Fruit fly (Drosophila melanogaster) whole organism, embryonic: Measurements from ENCODE around the gene Cyp4ac1.

ENCODE experiments used
- Bgb ChIP-seq: fragments of 200-800 bp; sonication (Bioruptor generic); IDR thresholded peaks from 2 replicates; pipeline ENCODE4 v1.3.6; 2022; ENCODE audit warnings: missing biosample characterization, missing genetic modification characterization; ENCODE audit not compliant: partially characterized antibody
- CG10209 ChIP-seq: fragments of 200-800 bp; sonication (Bioruptor generic); optimal IDR thresholded peaks from 3 replicates; lab custom pipeline; 2017; ENCODE audit warnings: missing biosample characterization, mild to moderate bottlenecking, missing genetic modification characterization, missing genetic modification reagents
- CG11247 ChIP-seq: fragments of 200-800 bp; sonication (Bioruptor generic); IDR thresholded peaks from 2 replicates; pipeline ENCODE4 v1.3.6; 2022; ENCODE audit warnings: missing biosample characterization, missing genetic modification characterization
- CG11723 ChIP-seq: fragments of 200-800 bp; sonication (Bioruptor generic); optimal IDR thresholded peaks from 2 replicates; lab custom pipeline; 2017; ENCODE audit warnings: missing biosample characterization, mild to moderate bottlenecking, missing genetic modification characterization
- CG12071 ChIP-seq: fragments of 200-800 bp; sonication (Bioruptor generic); optimal IDR thresholded peaks from 3 replicates; lab custom pipeline; 2018; ENCODE audit warnings: missing biosample characterization, mild to moderate bottlenecking, missing genetic modification characterization
- CG1233 ChIP-seq: fragments of 200-800 bp; sonication (Bioruptor generic); optimal IDR thresholded peaks from 4 replicates; lab custom pipeline; 2018; ENCODE audit warnings: missing biosample characterization, mild to moderate bottlenecking, missing genetic modification characterization
- CG14014 ChIP-seq: fragments of 200-800 bp; sonication (Bioruptor generic); IDR thresholded peaks from 2 replicates; pipeline ENCODE4 v1.3.6; 2022; ENCODE audit warnings: missing biosample characterization, missing genetic modification characterization
- CG15601 ChIP-seq: fragments of 200-800 bp; sonication (Bioruptor generic); optimal IDR thresholded peaks from 3 replicates; lab custom pipeline; 2019; ENCODE audit warnings: missing biosample characterization, mild to moderate bottlenecking, missing genetic modification characterization, moderate library complexity
- CG15696 ChIP-seq: fragments of 200-800 bp; sonication (Bioruptor generic); optimal IDR thresholded peaks from 2 replicates; lab custom pipeline; 2019; ENCODE audit warnings: missing biosample characterization, mild to moderate bottlenecking, missing genetic modification characterization, moderate library complexity
- CG16779 ChIP-seq: fragments of 200-800 bp; sonication (Bioruptor generic); IDR thresholded peaks from 2 replicates; pipeline ENCODE4 v1.3.6; 2022; ENCODE audit warnings: missing biosample characterization, missing genetic modification characterization
- CG30403 ChIP-seq: fragments of 200-800 bp; sonication (Bioruptor generic); optimal IDR thresholded peaks from 3 replicates; lab custom pipeline; 2016; ENCODE audit warnings: missing biosample characterization, missing genetic modification characterization
- CG32772 ChIP-seq: fragments of 200-800 bp; sonication (Bioruptor generic); IDR thresholded peaks from 2 replicates; pipeline ENCODE4 v1.3.6; 2022; ENCODE audit warnings: missing biosample characterization, missing genetic modification characterization
- CG4820 ChIP-seq: fragments of 200-800 bp; sonication (Bioruptor generic); optimal IDR thresholded peaks from 3 replicates; lab custom pipeline; 2016; ENCODE audit warnings: missing biosample characterization, missing genetic modification characterization
- CG9932 ChIP-seq: fragments of 200-800 bp; sonication (Bioruptor generic); IDR thresholded peaks from 2 replicates; pipeline ENCODE4 v1.3.6; 2022; ENCODE audit warnings: missing biosample characterization, missing genetic modification characterization
- CrebB ChIP-seq: fragments of 200-800 bp; sonication (Bioruptor generic); optimal IDR thresholded peaks from 3 replicates; lab custom pipeline; 2018; ENCODE audit warnings: missing biosample characterization, mild to moderate bottlenecking, missing genetic modification characterization
- Eip74EF ChIP-seq, 2 experiments: fragments of 200-800 bp in 1 of 2; fragments of >200 bp in 1 of 2; sonication (Bioruptor generic) in 1 of 2; optimal IDR thresholded peaks; 2 replicates each; lab custom pipeline; 2017 to 2019; ENCODE audit warnings: missing biosample characterization in 2 of 2, missing genetic modification characterization in 2 of 2, mild to moderate bottlenecking in 1 of 2, moderate library complexity in 1 of 2
- Ets65A ChIP-seq: fragments of 200-800 bp; sonication (Bioruptor generic); peaks from one replicate; lab custom pipeline; 2016; ENCODE audit warnings: missing biosample characterization, missing genetic modification characterization
- GATAe ChIP-seq: fragments of 200-800 bp; sonication (Bioruptor generic); conservative IDR thresholded peaks from 2 replicates; pipeline ENCODE4 v1.3.6; 2022; ENCODE audit warnings: missing biosample characterization, missing genetic modification characterization
- H2.0 ChIP-seq: fragments of 200-800 bp; sonication (Bioruptor generic); IDR thresholded peaks from 2 replicates; pipeline ENCODE4 v1.3.6; 2022; ENCODE audit warnings: missing biosample characterization, missing genetic modification characterization
- Hr51 ChIP-seq, 2 experiments: fragments of 200-800 bp; sonication (Bioruptor generic); optimal IDR thresholded peaks; 2 replicates in 1 of 2; 3 replicates in 1 of 2; lab custom pipeline; 2016 to 2018; ENCODE audit warnings: missing biosample characterization in 2 of 2, missing genetic modification characterization in 2 of 2, mild to moderate bottlenecking in 1 of 2, moderate library complexity in 1 of 2
- Jarid2 ChIP-seq: fragments of 200-800 bp; sonication (Bioruptor generic); optimal IDR thresholded peaks from 3 replicates; lab custom pipeline; 2017; ENCODE audit warnings: mild to moderate bottlenecking, missing biosample characterization, missing genetic modification reagents, missing genetic modification characterization
- MESR4 ChIP-seq: fragments of 200-800 bp; sonication (Bioruptor generic); optimal IDR thresholded peaks from 2 replicates; lab custom pipeline; 2018; ENCODE audit warnings: missing biosample characterization, mild to moderate bottlenecking, missing genetic modification characterization, moderate library complexity
- Mes4 ChIP-seq: fragments of 200-800 bp; sonication (Bioruptor generic); optimal IDR thresholded peaks from 2 replicates; lab custom pipeline; 2016; ENCODE audit warnings: missing biosample characterization, missing genetic modification characterization
- ab ChIP-seq: fragments of 200-800 bp; sonication (Bioruptor generic); optimal IDR thresholded peaks from 2 replicates; lab custom pipeline; 2016; ENCODE audit warnings: missing biosample characterization, missing genetic modification characterization
- chm ChIP-seq: fragments of 200-800 bp; sonication (Bioruptor generic); IDR thresholded peaks from 2 replicates; pipeline ENCODE4 v1.3.6; 2022; ENCODE audit warnings: missing biosample characterization, missing genetic modification characterization
- crol ChIP-seq: fragments of 200-800 bp; sonication (Bioruptor generic); IDR thresholded peaks from 2 replicates; pipeline ENCODE4 v1.3.6; 2022; ENCODE audit warnings: missing biosample characterization, missing genetic modification characterization
- cwo ChIP-seq: fragments of 200-800 bp; sonication (Bioruptor generic); optimal IDR thresholded peaks from 3 replicates; lab custom pipeline; 2017; ENCODE audit warnings: missing biosample characterization, missing genetic modification characterization, mild to moderate bottlenecking, moderate library complexity, missing genetic modification reagents
- danr ChIP-seq: fragments of 200-800 bp; sonication (Bioruptor generic); IDR thresholded peaks from 2 replicates; pipeline ENCODE4 v1.3.6; 2022; ENCODE audit warnings: missing biosample characterization, missing genetic modification characterization
- dati ChIP-seq: fragments of 200-800 bp; sonication (Bioruptor generic); IDR thresholded peaks from 2 replicates; pipeline ENCODE4 v1.3.6; 2022; ENCODE audit warnings: missing biosample characterization, missing genetic modification characterization
- exex ChIP-seq: fragments of 200-800 bp; sonication (Bioruptor generic); optimal IDR thresholded peaks from 4 replicates; lab custom pipeline; 2018; ENCODE audit warnings: missing biosample characterization, mild to moderate bottlenecking, missing genetic modification characterization, moderate library complexity
- fd64A ChIP-seq: fragments of 200-800 bp; sonication (Bioruptor generic); optimal IDR thresholded peaks from 3 replicates; lab custom pipeline; 2018; ENCODE audit warnings: missing biosample characterization, mild to moderate bottlenecking, missing genetic modification characterization
- fru ChIP-seq: fragments of >200 bp; optimal IDR thresholded peaks from 2 replicates; lab custom pipeline; 2017
- hb ChIP-seq: fragments of 200-800 bp; sonication (Bioruptor generic); IDR thresholded peaks from 3 replicates; pipeline ENCODE4 v1.3.6; 2022; ENCODE audit warnings: missing biosample characterization, missing genetic modification characterization; ENCODE audit not compliant: partially characterized antibody
- inv ChIP-seq: fragments of 200-800 bp; sonication (Bioruptor generic); IDR thresholded peaks from 2 replicates; pipeline ENCODE4 v1.3.6; 2022; ENCODE audit warnings: missing biosample characterization, missing genetic modification characterization; ENCODE audit not compliant: partially characterized antibody
- lab ChIP-seq: fragments of 200-800 bp; sonication (Bioruptor generic); optimal IDR thresholded peaks from 3 replicates; lab custom pipeline; 2017; ENCODE audit warnings: missing biosample characterization, missing genetic modification characterization, mild to moderate bottlenecking, moderate library complexity, missing genetic modification reagents
- lola ChIP-seq, 3 experiments: fragments of >200 bp in 2 of 3; fragments of 200-800 bp in 1 of 3; sonication (Bioruptor generic) in 1 of 3; optimal IDR thresholded peaks; 2 replicates each; lab custom pipeline; 2017 to 2019; ENCODE audit warnings: missing biosample characterization in 3 of 3, missing genetic modification characterization in 3 of 3, mild to moderate bottlenecking in 1 of 3, moderate library complexity in 1 of 3
- mam ChIP-seq: fragments of 200-800 bp; sonication (Bioruptor generic); optimal IDR thresholded peaks from 3 replicates; lab custom pipeline; 2016; ENCODE audit warnings: missing biosample characterization, missing genetic modification characterization
- nau ChIP-seq: fragments of 200-800 bp; sonication (Bioruptor generic); optimal IDR thresholded peaks from 3 replicates; lab custom pipeline; 2017; ENCODE audit warnings: missing biosample characterization, mild to moderate bottlenecking, missing genetic modification characterization, missing genetic modification reagents
- nerfin-1 ChIP-seq: fragments of 200-800 bp; sonication (Bioruptor generic); optimal IDR thresholded peaks from 3 replicates; lab custom pipeline; 2019; ENCODE audit warnings: missing biosample characterization, mild to moderate bottlenecking, missing genetic modification characterization, moderate library complexity
- nmo ChIP-seq: fragments of 200-800 bp; sonication (Bioruptor generic); optimal IDR thresholded peaks from 2 replicates; lab custom pipeline; 2018; ENCODE audit warnings: missing biosample characterization, mild to moderate bottlenecking, missing genetic modification characterization, moderate library complexity
- p53 ChIP-seq: fragments of 200-800 bp; sonication (Bioruptor generic); optimal IDR thresholded peaks from 2 replicates; lab custom pipeline; 2016; ENCODE audit warnings: missing biosample characterization, missing genetic modification characterization
- phol ChIP-seq: fragments of 200-800 bp; sonication (Bioruptor generic); optimal IDR thresholded peaks from 3 replicates; lab custom pipeline; 2018; ENCODE audit warnings: missing biosample characterization, mild to moderate bottlenecking, missing genetic modification characterization, moderate library complexity
- ranshi ChIP-seq: fragments of 200-800 bp; sonication (Bioruptor generic); IDR thresholded peaks from 2 replicates; pipeline ENCODE4 v1.3.6; 2022; ENCODE audit warnings: missing biosample characterization, missing genetic modification characterization
- schlank ChIP-seq: fragments of 200-800 bp; sonication (Bioruptor generic); optimal IDR thresholded peaks from 2 replicates; lab custom pipeline; 2018; ENCODE audit warnings: missing biosample characterization, mild to moderate bottlenecking, missing genetic modification characterization
- sens ChIP-seq: fragments of 200-800 bp; sonication (Bioruptor generic); peaks from one replicate; lab custom pipeline; 2016; ENCODE audit warnings: missing biosample characterization, missing genetic modification characterization
- stwl ChIP-seq: fragments of 200-800 bp; sonication (Bioruptor generic); optimal IDR thresholded peaks from 3 replicates; lab custom pipeline; 2018; ENCODE audit warnings: missing biosample characterization, mild to moderate bottlenecking, missing genetic modification characterization, moderate library complexity
- unc-4 ChIP-seq: fragments of 200-800 bp; sonication (Bioruptor generic); IDR thresholded peaks from 2 replicates; pipeline ENCODE4 v1.3.6; 2022; ENCODE audit warnings: missing biosample characterization, missing genetic modification characterization; ENCODE audit not compliant: partially characterized antibody

The Cyp4ac1 gene

DNA sequence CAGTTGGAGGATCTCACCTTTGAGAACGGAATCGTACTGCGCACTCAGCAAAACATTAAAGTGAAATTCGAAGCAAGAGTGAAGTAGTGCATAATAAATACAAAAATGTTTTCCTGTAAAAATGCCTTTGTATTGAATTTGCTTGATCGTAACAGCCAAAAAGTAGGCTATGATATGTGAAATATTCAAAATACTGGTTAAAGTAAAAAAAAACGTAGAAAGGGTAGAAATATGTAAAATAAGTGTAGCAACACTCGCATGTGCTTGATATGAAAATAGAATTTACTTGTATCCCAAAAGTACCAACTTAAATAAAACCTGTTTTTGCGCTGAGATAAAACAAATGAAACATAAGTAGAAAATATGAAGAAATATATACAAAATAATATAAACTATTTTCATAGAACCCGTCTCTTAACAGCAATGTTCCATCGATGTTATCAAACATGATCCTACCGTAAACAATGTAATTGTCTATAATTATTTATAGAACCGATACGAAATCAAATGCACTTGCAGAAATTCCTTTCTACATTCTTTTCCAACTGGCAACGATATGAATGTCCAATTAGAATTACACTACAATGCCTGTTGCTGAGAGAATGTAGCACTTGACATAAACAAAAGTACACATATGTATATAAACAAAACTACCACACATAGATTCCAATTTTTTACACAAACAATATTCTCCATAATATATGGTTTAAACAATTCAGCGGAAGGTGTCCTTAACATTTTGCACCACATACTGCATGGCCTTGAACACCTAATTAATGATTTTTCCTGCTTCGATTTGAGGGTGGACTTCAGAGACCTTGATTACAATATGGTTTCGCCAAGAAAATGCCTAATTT, 6.6 kb downstream of the Cyp4ac1 start (continued):
- TF ChIP-seq stwl (tag; lab: Kevin White, UChicago) (peak; percentile 24), fru (lab: Kevin White, UChicago) (no peak), CG10209 (no peak), p53 (GFP tag; lab: Kevin White, UChicago) (no peak), cwo (GFP tag; lab: Kevin White, UChicago) (no peak), dati (GFP tag; lab: Robert Waterston, UW) (no peak), CG12071 (no peak), sens (GFP tag; lab: Kevin White, UChicago) (peak; percentile 83), H2.0 (no peak)

DNA sequence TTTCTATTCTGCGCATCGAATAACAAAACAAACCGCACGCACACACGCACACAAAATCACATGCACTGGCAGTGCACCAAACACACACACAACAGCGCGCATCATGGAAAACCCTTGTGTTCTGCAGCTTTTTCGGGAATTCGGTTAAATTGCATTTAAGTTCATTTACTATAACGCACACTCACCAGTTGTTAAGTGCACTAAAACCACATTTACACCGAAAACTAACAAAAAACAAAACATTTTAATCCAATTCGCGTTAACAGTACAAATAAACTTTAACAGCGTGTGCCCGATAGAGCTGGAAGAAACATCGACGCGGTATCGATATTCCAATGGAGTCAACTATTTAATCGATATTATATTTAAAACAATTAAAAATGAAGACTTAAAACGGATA, 7.3 kb downstream of the Cyp4ac1 start, which contains the start of gene tkv:
Gene tkv, minus strand, starts transcription at position 304 of the 400 bp plus-strand sequence.
- TF ChIP-seq chm (GFP tag; lab: Robert Waterston, UW) = no peak
- no peak for TF ChIP-seq Hr51 (GFP tag; optimal IDR thresholded peaks at IDR 0.05; lab: Kevin White, UChicago)
- no peak for TF ChIP-seq nmo (GFP tag; lab: Kevin White, UChicago)
- no peak for TF ChIP-seq CG30403 (GFP tag; lab: Kevin White, UChicago)
- TF ChIP-seq unc-4 (GFP tag; lab: Robert Waterston, UW) = peak; percentile 82
- TF ChIP-seq CG1233 (GFP tag; lab: Kevin White, UChicago) = no peak
- TF ChIP-seq inv = peak; percentile 83
- no peak for TF ChIP-seq Jarid2
- TF ChIP-seq lab (GFP tag; lab: Kevin White, UChicago) = no peak
- TF ChIP-seq CG32772 (GFP tag; lab: Robert Waterston, UW) = no peak
- no peak for TF ChIP-seq crol (GFP tag; lab: Robert Waterston, UW)
- TF ChIP-seq ab (GFP tag; lab: Kevin White, UChicago) = no peak
- TF ChIP-seq CG15696 (tag; lab: Kevin White, UChicago) = no peak
- TF ChIP-seq CG11723 (GFP tag; lab: Kevin White, UChicago) = no peak
- no peak for TF ChIP-seq CG4820 (GFP tag; lab: Kevin White, UChicago)
- no peak for TF ChIP-seq GATAe
- TF ChIP-seq fd64A = no peak
- no peak for TF ChIP-seq lola (GFP tag; optimal IDR thresholded peaks at IDR 0.05; lab: Kevin White, UChicago)
- TF ChIP-seq phol (tag; lab: Kevin White, UChicago) = peak; percentile 15
- no peak for TF ChIP-seq CrebB (tag; lab: Kevin White, UChicago)
- peak; percentile 10; the same call in 1 of the 2 replicates for TF ChIP-seq CG14014
- no peak for TF ChIP-seq CG11247 (GFP tag; lab: Robert Waterston, UW)
- no peak for TF ChIP-seq danr (GFP tag; lab: Robert Waterston, UW)
- no peak for TF ChIP-seq nerfin-1 (tag; lab: Kevin White, UChicago)
- TF ChIP-seq CG9932 (GFP tag; lab: Robert Waterston, UW) = no peak
- no peak for TF ChIP-seq Eip74EF (GFP tag; optimal IDR thresholded peaks at IDR 0.05; lab: Kevin White, UChicago)
- no peak for TF ChIP-seq schlank
- peak; percentile 59; the same call in 2 of the 3 replicates for TF ChIP-seq hb
- no peak for TF ChIP-seq ranshi (GFP tag; lab: Robert Waterston, UW)
- no peak for TF ChIP-seq nau (GFP tag; lab: Kevin White, UChicago)
- TF ChIP-seq mam (GFP tag; lab: Kevin White, UChicago) = no peak
- TF ChIP-seq exex (tag; lab: Kevin White, UChicago) = peak; percentile 35
- no peak for TF ChIP-seq Ets65A
- no peak for TF ChIP-seq CG16779 (GFP tag; lab: Robert Waterston, UW)
- no peak for TF ChIP-seq CG10209
- TF ChIP-seq CG15601 (tag; lab: Kevin White, UChicago) = no peak
- peak; percentile 68 for TF ChIP-seq MESR4 (GFP tag; lab: Kevin White, UChicago)
- TF ChIP-seq Mes4 (GFP tag; lab: Kevin White, UChicago) = no peak
- peak; percentile 84 for TF ChIP-seq Bgb (GFP tag; lab: Robert Waterston, UW)
